Fruit fly (Drosophila melanogaster): ENCODE measurements around the gene ng3.

Gene ng3

dm6 chrX:3193774-3194173 lies 48.1 kb downstream of the ng3 start (continued):
- TF ChIP-seq CG10274 (GFP tag; optimal IDR thresholded peaks at IDR 0.05) (no peak), CG6765 (GFP tag; optimal IDR thresholded peaks at IDR 0.05) (no peak), CG4617 (GFP tag; optimal IDR thresholded peaks at IDR 0.05; ENCODE audit: borderline replicate concordance) (no peak), CG13775 (GFP tag; optimal IDR thresholded peaks at IDR 0.05) (no peak), hbn (GFP tag; IDR thresholded peaks at IDR 0.05; ENCODE audit: partially characterized antibody) (no peak)

DNA sequence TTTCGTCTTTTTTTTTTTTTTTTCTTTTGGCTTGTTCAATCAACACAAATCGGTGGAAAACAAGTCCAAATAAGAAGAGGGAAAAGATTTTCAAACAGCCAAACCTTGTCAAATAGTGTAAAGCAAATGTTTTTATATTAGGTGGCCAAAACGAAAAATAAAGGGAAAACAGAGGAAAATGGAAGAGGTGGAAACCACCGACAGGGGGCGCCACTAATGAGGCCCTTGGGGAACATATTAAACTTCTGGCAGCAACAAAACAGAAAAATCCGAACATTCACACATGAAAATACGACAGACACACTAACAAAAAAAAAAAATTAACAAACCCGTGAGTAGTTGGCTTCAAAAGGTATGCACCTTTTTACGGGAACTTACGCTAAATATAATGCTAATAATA lies 49.6 kb downstream of the ng3 start:
- TF ChIP-seq H2.0 (GFP tag; IDR thresholded peaks at IDR 0.05) (no peak), CTCF (GFP tag; optimal IDR thresholded peaks at IDR 0.05) (peak; percentile 71), fd96Cb (tag; optimal IDR thresholded peaks at IDR 0.05) (no peak), CG14965 (GFP tag; optimal IDR thresholded peaks at IDR 0.05; ENCODE audit: borderline replicate concordance) (no peak), chif (GFP tag; optimal IDR thresholded peaks at IDR 0.05) (no peak), B-H2 (GFP tag; optimal IDR thresholded peaks at IDR 0.05) (no peak), Deaf1 (tag; optimal IDR thresholded peaks at IDR 0.05) (no peak)
